Worm (Caenorhabditis elegans) whole organism, L3 larva: ENCODE measurements around the gene egl-10.

Experiments
- R02D3.7 ChIP-seq: fragments of 150-350 bp; optimal IDR thresholded peaks from 2 replicates; lab custom pipeline; 2014; ENCODE audit warnings: missing biosample characterization, missing genetic modification characterization
- aly-2 ChIP-seq: fragments of 150-350 bp; optimal IDR thresholded peaks from 2 replicates; lab custom pipeline; 2014; ENCODE audit warnings: missing biosample characterization, missing genetic modification characterization
- ama-1 ChIP-seq: fragments of 150-350 bp; optimal IDR thresholded peaks from 2 replicates; lab custom pipeline; 2018
- ceh-16 ChIP-seq: sonication (generic microtip); optimal IDR thresholded peaks from 2 replicates; lab custom pipeline; 2017; ENCODE audit warnings: missing biosample characterization, missing genetic modification characterization
- ceh-28 ChIP-seq: fragments of 150-350 bp; optimal IDR thresholded peaks from 2 replicates; lab custom pipeline; 2014; ENCODE audit warnings: missing biosample characterization, missing genetic modification reagents, missing genetic modification characterization
- ceh-82 ChIP-seq: fragments of 150-350 bp; optimal IDR thresholded peaks from 2 replicates; lab custom pipeline; 2014; ENCODE audit warnings: missing biosample characterization, missing genetic modification characterization
- ceh-9 ChIP-seq: sonication (generic microtip); optimal IDR thresholded peaks from 2 replicates; lab custom pipeline; 2018; ENCODE audit warnings: missing biosample characterization, missing genetic modification characterization
- daf-12 ChIP-seq: fragments of 150-350 bp; optimal IDR thresholded peaks from 2 replicates; lab custom pipeline; 2014; ENCODE audit warnings: missing biosample characterization, missing genetic modification reagents, missing genetic modification characterization
- egl-27 ChIP-seq: sonication (generic microtip); optimal IDR thresholded peaks from 4 replicates; lab custom pipeline; 2017; ENCODE audit warnings: missing biosample characterization, missing genetic modification reagents, missing genetic modification characterization
- egl-5 ChIP-seq: fragments of 150-350 bp; optimal IDR thresholded peaks from 2 replicates; lab custom pipeline; 2017; ENCODE audit warnings: missing biosample characterization, missing genetic modification reagents, missing genetic modification characterization, inconsistent platforms
- elt-1 ChIP-seq: fragments of 150-350 bp; optimal IDR thresholded peaks from 2 replicates; lab custom pipeline; 2014; ENCODE audit warnings: missing biosample characterization, missing genetic modification characterization
- elt-2 ChIP-seq: sonication (generic microtip); optimal IDR thresholded peaks from 2 replicates; lab custom pipeline; 2016; ENCODE audit warnings: missing genetic modification reagents, mild to moderate bottlenecking, missing genetic modification characterization, missing compliant biosample characterization
- fkh-10 ChIP-seq: sonication (generic microtip); optimal IDR thresholded peaks from 2 replicates; lab custom pipeline; 2017; ENCODE audit warnings: missing biosample characterization, missing genetic modification reagents, missing genetic modification characterization
- fkh-2 ChIP-seq: fragments of 150-350 bp; optimal IDR thresholded peaks from 2 replicates; lab custom pipeline; 2014; ENCODE audit warnings: missing biosample characterization, missing genetic modification reagents, missing genetic modification characterization
- fos-1 ChIP-seq: fragments of 150-350 bp; optimal IDR thresholded peaks from 2 replicates; lab custom pipeline; 2014; ENCODE audit warnings: missing biosample characterization, missing genetic modification characterization
- hmg-11 ChIP-seq: sonication (generic microtip); optimal IDR thresholded peaks from 2 replicates; lab custom pipeline; 2016; ENCODE audit warnings: missing genetic modification characterization, missing compliant biosample characterization
- jun-1 ChIP-seq: fragments of 150-350 bp; optimal IDR thresholded peaks from 2 replicates; lab custom pipeline; 2014; ENCODE audit warnings: missing biosample characterization, missing genetic modification reagents, missing genetic modification characterization
- lin-39 ChIP-seq: fragments of 150-350 bp; optimal IDR thresholded peaks from 2 replicates; lab custom pipeline; 2018; ENCODE audit warnings: missing biosample characterization, missing genetic modification reagents, missing genetic modification characterization
- lsy-12 ChIP-seq: sonication (generic microtip); optimal IDR thresholded peaks from 2 replicates; lab custom pipeline; 2016; ENCODE audit warnings: mild to moderate bottlenecking, missing genetic modification characterization, missing compliant biosample characterization
- mdl-1 ChIP-seq: fragments of 150-350 bp; optimal IDR thresholded peaks from 2 replicates; lab custom pipeline; 2014; ENCODE audit warnings: missing biosample characterization, missing genetic modification characterization
- nfya-1 ChIP-seq: sonication (generic microtip); optimal IDR thresholded peaks from 2 replicates; lab custom pipeline; 2017; ENCODE audit warnings: missing genetic modification characterization, mild to moderate bottlenecking, missing compliant biosample characterization, antibody characterized with exemption, moderate library complexity; ENCODE audit not compliant: insufficient read depth
- nhr-11 ChIP-seq: fragments of 150-350 bp; optimal IDR thresholded peaks from 2 replicates; lab custom pipeline; 2014; ENCODE audit warnings: missing biosample characterization, missing genetic modification characterization
- nhr-12 ChIP-seq: fragments of 150-350 bp; optimal IDR thresholded peaks from 2 replicates; lab custom pipeline; 2014; ENCODE audit warnings: missing biosample characterization, missing genetic modification characterization
- nhr-23 ChIP-seq: fragments of 150-350 bp; optimal IDR thresholded peaks from 2 replicates; lab custom pipeline; 2014; ENCODE audit warnings: missing biosample characterization, missing genetic modification reagents, missing genetic modification characterization
- nhr-237 ChIP-seq: fragments of 150-350 bp; optimal IDR thresholded peaks from 2 replicates; lab custom pipeline; 2014; ENCODE audit warnings: missing biosample characterization, missing genetic modification characterization
- nhr-25 ChIP-seq: sonication (generic microtip); optimal IDR thresholded peaks from 2 replicates; lab custom pipeline; 2017; ENCODE audit warnings: missing biosample characterization, missing genetic modification characterization
- nhr-28 ChIP-seq: fragments of 150-350 bp; optimal IDR thresholded peaks from 2 replicates; lab custom pipeline; 2014; ENCODE audit warnings: missing biosample characterization, missing genetic modification characterization
- nhr-43 ChIP-seq: sonication (generic microtip); optimal IDR thresholded peaks from 2 replicates; lab custom pipeline; 2016; ENCODE audit warnings: mild to moderate bottlenecking, missing genetic modification characterization, missing compliant biosample characterization; ENCODE audit not compliant: poor library complexity, severe bottlenecking
- nhr-77 ChIP-seq: fragments of 150-350 bp; optimal IDR thresholded peaks from 2 replicates; lab custom pipeline; 2014; ENCODE audit warnings: missing biosample characterization, missing genetic modification characterization
- pha-4 ChIP-seq: fragments of 150-350 bp; optimal IDR thresholded peaks from 2 replicates; lab custom pipeline; 2014; ENCODE audit warnings: missing biosample characterization, missing genetic modification reagents, missing genetic modification characterization
- pqm-1 ChIP-seq: fragments of 150-350 bp; optimal IDR thresholded peaks from 2 replicates; lab custom pipeline; 2017; ENCODE audit warnings: missing biosample characterization, missing genetic modification characterization, inconsistent platforms
- skn-1 ChIP-seq: fragments of 150-350 bp; optimal IDR thresholded peaks from 2 replicates; lab custom pipeline; 2014; ENCODE audit warnings: missing biosample characterization, missing genetic modification characterization
- tbx-2 ChIP-seq: sonication (generic microtip); optimal IDR thresholded peaks from 2 replicates; lab custom pipeline; 2016; ENCODE audit warnings: mild to moderate bottlenecking, missing genetic modification characterization, missing compliant biosample characterization
- unc-39 ChIP-seq: sonication (generic microtip); optimal IDR thresholded peaks from 4 replicates; lab custom pipeline; 2017; ENCODE audit warnings: missing biosample characterization, missing genetic modification characterization
- unc-62 ChIP-seq: fragments of 150-350 bp; sonication (generic microtip); optimal IDR thresholded peaks from 4 replicates; lab custom pipeline; 2014; ENCODE audit warnings: missing biosample characterization, missing genetic modification reagents, missing genetic modification characterization
- zag-1 ChIP-seq: fragments of 150-350 bp; optimal IDR thresholded peaks from 2 replicates; lab custom pipeline; 2014; ENCODE audit warnings: missing biosample characterization, missing genetic modification characterization
- ztf-11 ChIP-seq: fragments of 150-350 bp; optimal IDR thresholded peaks from 2 replicates; lab custom pipeline; 2014; ENCODE audit warnings: missing biosample characterization, missing genetic modification characterization

The egl-10 gene

ce11 chrV:12432111-12432510 is 30.7 kb downstream of the egl-10 start, which contains the start of gene C54D10.13:
C54D10.13 (minus strand) TSS chrV:12432289.
- TF ChIP-seq ztf-11 (tag; lab: Kevin White, UChicago) (no peak), nhr-77 (no peak), fos-1 (tag; lab: Kevin White, UChicago) (no peak), egl-5 (no peak), ceh-82 (tag; lab: Kevin White, UChicago) (no peak), nhr-237 (no peak), lin-39 (no peak), ceh-9 (tag; lab: Kevin White, UChicago) (no peak), pqm-1 (tag; lab: Kevin White, UChicago) (peak; percentile 62), elt-2 (tag; lab: Kevin White, UChicago) (peak; percentile 48)

ce11 chrV:12429039-12429438 is 33.8 kb downstream of the egl-10 start, which contains the start of gene C54D10.5:
C54D10.5 (plus strand) TSS chrV:12429339.
- TF ChIP-seq fkh-10 (GFP tag; lab: Kevin White, UChicago): no peak
- TF ChIP-seq mdl-1 (tag; lab: Kevin White, UChicago): no peak
- TF ChIP-seq egl-27: no peak
- no peak for TF ChIP-seq unc-39 (tag; lab: Kevin White, UChicago)
- no peak for TF ChIP-seq fkh-2
- TF ChIP-seq unc-62 (GFP tag; lab: Kevin White, UChicago): no peak
- TF ChIP-seq nhr-23 (tag; lab: Kevin White, UChicago): no peak
- no peak for TF ChIP-seq R02D3.7 (tag; lab: Kevin White, UChicago)
- TF ChIP-seq skn-1 (tag; lab: Kevin White, UChicago): no peak
- TF ChIP-seq aly-2 (tag; lab: Kevin White, UChicago): no peak
- no peak for TF ChIP-seq elt-1 (tag; lab: Kevin White, UChicago)
- no peak for TF ChIP-seq nhr-12 (tag; lab: Kevin White, UChicago)
- no peak for TF ChIP-seq jun-1 (tag; lab: Kevin White, UChicago)
- no peak for TF ChIP-seq ceh-9 (tag; lab: Kevin White, UChicago)
- no peak for TF ChIP-seq hmg-11 (tag; lab: Kevin White, UChicago)
- no peak for TF ChIP-seq nhr-11
- TF ChIP-seq zag-1: no peak
- TF ChIP-seq daf-12 (tag; lab: Kevin White, UChicago): no peak
- no peak for TF ChIP-seq nhr-237

ce11 chrV:12427826-12428225 is 35.0 kb downstream of the egl-10 start:
- TF ChIP-seq ztf-11 (tag; lab: Kevin White, UChicago): no peak
- TF ChIP-seq ceh-28 (tag; lab: Kevin White, UChicago): no peak
- TF ChIP-seq nhr-237: no peak
- TF ChIP-seq ama-1 (lab: Kevin White, UChicago): no peak
- no peak for TF ChIP-seq lin-39
- no peak for TF ChIP-seq nfya-1
- no peak for TF ChIP-seq pqm-1 (tag; lab: Kevin White, UChicago)
- TF ChIP-seq lsy-12 (tag; lab: Kevin White, UChicago): no peak
- TF ChIP-seq R02D3.7 (tag; lab: Kevin White, UChicago): no peak
- no peak for TF ChIP-seq nhr-43 (tag; lab: Kevin White, UChicago)
- no peak for TF ChIP-seq fos-1 (tag; lab: Kevin White, UChicago)
- TF ChIP-seq ceh-82 (tag; lab: Kevin White, UChicago): no peak
- no peak for TF ChIP-seq egl-5

- TF ChIP-seq pha-4 (tag; lab: Kevin White, UChicago): no peak
- TF ChIP-seq aly-2 (tag; lab: Kevin White, UChicago): no peak
- TF ChIP-seq tbx-2: no peak
- TF ChIP-seq mdl-1 (tag; lab: Kevin White, UChicago): no peak
- TF ChIP-seq nhr-25 (tag; lab: Kevin White, UChicago): no peak
- TF ChIP-seq lsy-12 (tag; lab: Kevin White, UChicago): no peak
- TF ChIP-seq ceh-9 (tag; lab: Kevin White, UChicago): no peak
- no peak for TF ChIP-seq hmg-11 (tag; lab: Kevin White, UChicago)
- no peak for TF ChIP-seq ceh-16
- no peak for TF ChIP-seq nhr-28 (tag; lab: Kevin White, UChicago)
- no peak for TF ChIP-seq nhr-77
- no peak for TF ChIP-seq fkh-10 (GFP tag; lab: Kevin White, UChicago)
These were observed 41.4 kb downstream of the egl-10 start for ce11 chrV:12421360-12421759.
